Fruit fly (Drosophila melanogaster) whole organism, wandering third instar larva: ENCODE measurements around the gene KP78a.
A peak's percentile ranks its signal among the peaks of the same experiment; 100 is the strongest.

Experiments used
- Abd-B ChIP-seq: fragments of >200 bp; optimal IDR thresholded peaks from 2 replicates; lab custom pipeline; 2017; ENCODE audit warnings: missing biosample characterization, missing genetic modification characterization
- CG32264 ChIP-seq: fragments of 200-800 bp; sonication (Bioruptor generic); optimal IDR thresholded peaks from 2 replicates; lab custom pipeline; 2016; ENCODE audit warnings: missing biosample characterization, missing genetic modification characterization
- CG9705 ChIP-seq: fragments of 200-800 bp; sonication (Bioruptor generic); optimal IDR thresholded peaks from 2 replicates; lab custom pipeline; 2018; ENCODE audit warnings: missing biosample characterization, mild to moderate bottlenecking, missing genetic modification characterization
- CrebA ChIP-seq: fragments of 200-800 bp; sonication (Bioruptor generic); optimal IDR thresholded peaks from 2 replicates; lab custom pipeline; 2016; ENCODE audit warnings: missing biosample characterization, mild to moderate bottlenecking, missing genetic modification characterization, borderline replicate concordance
- Dfd ChIP-seq: fragments of >200 bp; optimal IDR thresholded peaks from 2 replicates; lab custom pipeline; 2017; ENCODE audit warnings: missing biosample characterization, missing genetic modification characterization
- Dif ChIP-seq: fragments of 200-275, 200-300 bp; sonication (Bioruptor generic); optimal IDR thresholded peaks from 2 replicates; lab custom pipeline; 2018; ENCODE audit warnings: missing biosample characterization, missing genetic modification characterization; ENCODE audit not compliant: partially characterized antibody
- HLH106 ChIP-seq: fragments of 200-800 bp; optimal IDR thresholded peaks from 3 replicates; lab custom pipeline; 2019; ENCODE audit warnings: missing biosample characterization, mild to moderate bottlenecking, missing genetic modification characterization, moderate library complexity
- Hnf4 ChIP-seq: fragments of 200-800 bp; sonication (Bioruptor generic); optimal IDR thresholded peaks from 2 replicates; lab custom pipeline; 2016; ENCODE audit warnings: missing biosample characterization, mild to moderate bottlenecking, missing genetic modification characterization
- Hr78 ChIP-seq: fragments of >200 bp; optimal IDR thresholded peaks from 2 replicates; lab custom pipeline; 2017; ENCODE audit warnings: missing biosample characterization, missing genetic modification characterization
- Hr83 ChIP-seq: fragments of 200-300 bp; sonication (Bioruptor generic); optimal IDR thresholded peaks from 2 replicates; lab custom pipeline; 2016; ENCODE audit warnings: missing biosample characterization, mild to moderate bottlenecking, missing genetic modification characterization, moderate library complexity; ENCODE audit not compliant: poor library complexity, severe bottlenecking
- Jra ChIP-seq: sonication (Bioruptor generic); optimal IDR thresholded peaks from 2 replicates; lab custom pipeline; 2016; ENCODE audit warnings: missing biosample characterization, missing genetic modification characterization
- Myc ChIP-seq: fragments of >200 bp; optimal IDR thresholded peaks from 2 replicates; lab custom pipeline; 2017
- N ChIP-seq: fragments of >200 bp; optimal IDR thresholded peaks from 2 replicates; lab custom pipeline; 2018; ENCODE audit warnings: missing biosample characterization, missing external identifiers, missing genetic modification characterization
- Rel ChIP-seq, 2 experiments: fragments of 200-800 bp; sonication (Bioruptor generic) in 1 of 2; optimal IDR thresholded peaks; 2 replicates in 1 of 2; 3 replicates in 1 of 2; lab custom pipeline; 2016 to 2019; ENCODE audit warnings: mild to moderate bottlenecking in 2 of 2, missing biosample characterization in 2 of 2, missing genetic modification characterization in 2 of 2, moderate library complexity in 1 of 2
- Sp1 ChIP-seq: fragments of 200-800 bp; sonication (Bioruptor generic); optimal IDR thresholded peaks from 3 replicates; lab custom pipeline; 2019; ENCODE audit warnings: missing biosample characterization, mild to moderate bottlenecking, missing genetic modification characterization, moderate library complexity
- Vsx2 ChIP-seq: fragments of 200-300, 225-300 bp; sonication (Bioruptor generic); optimal IDR thresholded peaks from 2 replicates; lab custom pipeline; 2018; ENCODE audit warnings: missing biosample characterization, missing genetic modification characterization; ENCODE audit not compliant: partially characterized antibody
- br ChIP-seq: fragments of 200-800 bp; sonication (Bioruptor generic); optimal IDR thresholded peaks from 2 replicates; lab custom pipeline; 2016; ENCODE audit warnings: missing biosample characterization, missing genetic modification characterization
- brk ChIP-seq: fragments of 200-800 bp; sonication (Bioruptor generic); optimal IDR thresholded peaks from 2 replicates; lab custom pipeline; 2016; ENCODE audit warnings: missing biosample characterization, mild to moderate bottlenecking, missing genetic modification characterization
- dmrt93B ChIP-seq: fragments of 200-800 bp; sonication (Bioruptor generic); optimal IDR thresholded peaks from 2 replicates; lab custom pipeline; 2018; ENCODE audit warnings: missing biosample characterization, mild to moderate bottlenecking, missing genetic modification characterization
- dsf ChIP-seq: sonication (Bioruptor generic); optimal IDR thresholded peaks from 2 replicates; lab custom pipeline; 2016; ENCODE audit warnings: missing biosample characterization, missing genetic modification characterization, borderline replicate concordance
- ey ChIP-seq: fragments of 200-800 bp; sonication (Bioruptor generic); optimal IDR thresholded peaks from 2 replicates; lab custom pipeline; 2016; ENCODE audit warnings: missing biosample characterization, missing genetic modification characterization
- fru ChIP-seq: fragments of 200-800 bp; sonication (Bioruptor generic); optimal IDR thresholded peaks from 3 replicates; lab custom pipeline; 2016; ENCODE audit warnings: missing biosample characterization, mild to moderate bottlenecking, missing genetic modification characterization
- h ChIP-seq: fragments of 200-800 bp; sonication (Bioruptor generic); optimal IDR thresholded peaks from 3 replicates; lab custom pipeline; 2016; ENCODE audit warnings: missing biosample characterization, mild to moderate bottlenecking, missing genetic modification characterization
- lola ChIP-seq: fragments of >200 bp; optimal IDR thresholded peaks from 2 replicates; lab custom pipeline; 2017; ENCODE audit warnings: missing biosample characterization, missing genetic modification characterization
- pan ChIP-seq: fragments of >200 bp; optimal IDR thresholded peaks from 2 replicates; lab custom pipeline; 2017
- psq ChIP-seq: fragments of 200-800 bp; sonication (Bioruptor generic); optimal IDR thresholded peaks from 3 replicates; lab custom pipeline; 2017; ENCODE audit warnings: missing biosample characterization, mild to moderate bottlenecking, missing genetic modification characterization, moderate library complexity
- sage ChIP-seq: fragments of 200-800 bp; sonication (Bioruptor generic); optimal IDR thresholded peaks from 2 replicates; lab custom pipeline; 2016; ENCODE audit warnings: missing biosample characterization, mild to moderate bottlenecking, missing genetic modification characterization
- sv ChIP-seq: fragments of 200-800 bp; sonication (Bioruptor generic); optimal IDR thresholded peaks from 3 replicates; lab custom pipeline; 2016; ENCODE audit warnings: missing biosample characterization, missing genetic modification characterization
- tai ChIP-seq: sonication (Bioruptor generic); optimal IDR thresholded peaks from 2 replicates; lab custom pipeline; 2016; ENCODE audit warnings: missing biosample characterization, missing genetic modification characterization
- woc ChIP-seq: sonication (Bioruptor generic); optimal IDR thresholded peaks from 2 replicates; lab custom pipeline; 2016; ENCODE audit warnings: missing biosample characterization, mild to moderate bottlenecking, missing genetic modification characterization

KP78a gene

dm6 chr3R:11392805-11393204 is 39.9 kb upstream of the KP78a start:
- peak; percentile 22 for TF ChIP-seq Dfd
- no peak for TF ChIP-seq HLH106

- TF ChIP-seq tai (GFP tag; lab: Kevin White, UChicago) = no peak
- no peak for TF ChIP-seq N (GFP tag; lab: Kevin White, UChicago)
- TF ChIP-seq CG9705 (GFP tag; lab: Kevin White, UChicago) = no peak
- TF ChIP-seq Dif = no peak
- no peak for TF ChIP-seq Vsx2 (GFP tag; lab: Kevin White, UChicago)
- no peak for TF ChIP-seq br (GFP tag; lab: Kevin White, UChicago)
- TF ChIP-seq Abd-B (GFP tag; lab: Kevin White, UChicago) = no peak
- TF ChIP-seq sage (GFP tag; lab: Kevin White, UChicago) = no peak
- no peak for TF ChIP-seq ey
- TF ChIP-seq Hr78 (GFP tag; lab: Kevin White, UChicago) = no peak
- TF ChIP-seq brk (GFP tag; lab: Kevin White, UChicago) = no peak
- TF ChIP-seq sv = no peak
Measured at dm6 chr3R:11378564-11379112, 25.7 kb upstream of the KP78a start.

DNA sequence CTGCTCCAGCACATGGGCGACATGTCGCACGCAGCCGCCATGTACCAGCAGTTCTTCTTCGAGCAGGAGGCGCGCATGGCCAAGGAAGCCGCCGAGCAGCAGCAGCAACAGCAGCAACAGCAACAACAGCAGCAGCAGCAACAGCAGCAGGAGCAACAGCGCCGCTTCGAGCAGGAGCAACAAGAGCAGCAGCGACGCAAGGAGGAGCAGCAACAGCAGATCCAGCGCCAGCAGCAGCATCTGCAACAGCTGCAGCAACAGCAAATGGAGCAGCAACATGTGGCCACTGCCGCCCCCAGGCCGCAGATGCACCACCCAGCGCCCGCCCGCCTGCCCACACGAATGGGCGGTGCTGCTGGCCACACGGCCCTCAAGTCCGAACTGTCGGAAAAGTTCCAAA is 22.2 kb upstream of the KP78a start:
- TF ChIP-seq h (GFP tag; lab: Kevin White, UChicago) (no peak), Dfd (peak; percentile 92)
- TF ChIP-seq, all 38 proteins: peak for 1

dm6 chr3R:11372053-11373016 is 19.4 kb upstream of the KP78a start:
- TF ChIP-seq psq (GFP tag; lab: Kevin White, UChicago) = peak; percentile 77
- peak; percentile 12 for TF ChIP-seq Rel (GFP tag; optimal IDR thresholded peaks at IDR 0.05; lab: Kevin White, UChicago)
- TF ChIP-seq Rel (tag; optimal IDR thresholded peaks at IDR 0.05; lab: Kevin White, UChicago) = no peak
- TF ChIP-seq Dfd = peak; percentile 91
- no peak for TF ChIP-seq sage (GFP tag; lab: Kevin White, UChicago)
- peak; percentile 10 for TF ChIP-seq Dif
- peak; percentile 8 for TF ChIP-seq Sp1
- TF ChIP-seq fru = peak; percentile 14
- no peak for TF ChIP-seq CrebA (GFP tag; lab: Kevin White, UChicago)

DNA sequence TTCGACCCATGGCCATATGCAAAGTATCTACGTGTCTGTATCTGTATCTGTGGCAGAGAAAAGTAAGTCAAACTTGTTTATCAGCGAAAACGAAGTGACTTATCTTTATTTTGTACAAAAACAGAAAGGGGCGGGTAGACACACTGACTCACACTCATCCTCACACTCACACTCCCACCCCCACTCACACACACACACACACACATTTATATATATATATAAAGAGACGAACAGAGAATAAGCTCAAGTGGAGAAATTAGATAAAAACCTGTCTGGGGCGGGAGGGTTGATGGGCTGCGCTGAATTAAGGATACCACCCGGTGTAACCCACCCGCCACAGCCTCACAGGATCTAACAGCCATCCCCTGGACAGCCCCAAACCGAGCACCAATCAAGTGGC is 17.9 kb upstream of the KP78a start:
- TF ChIP-seq CrebA (GFP tag; lab: Kevin White, UChicago) (no peak), dsf (GFP tag; lab: Kevin White, UChicago) (no peak)
- TF ChIP-seq, all 38 proteins: peak for 0

dm6 chr3R:11370333-11370732 is 17.4 kb upstream of the KP78a start:
- TF ChIP-seq dmrt93B (no peak), CrebA (GFP tag; lab: Kevin White, UChicago) (no peak), Hnf4 (no peak), CG9705 (GFP tag; lab: Kevin White, UChicago) (no peak), Abd-B (GFP tag; lab: Kevin White, UChicago) (no peak), Dif (no peak), dsf (GFP tag; lab: Kevin White, UChicago) (no peak), lola (GFP tag; lab: Kevin White, UChicago) (no peak), sv (no peak), psq (GFP tag; lab: Kevin White, UChicago) (no peak), Hr83 (GFP tag; lab: Kevin White, UChicago) (no peak), pan (lab: Kevin White, UChicago) (no peak), Vsx2 (GFP tag; lab: Kevin White, UChicago) (no peak), fru (no peak), h (GFP tag; lab: Kevin White, UChicago) (no peak), ey (no peak), Jra (no peak), woc (GFP tag; lab: Kevin White, UChicago) (no peak), Myc (lab: Kevin White, UChicago) (no peak), CG32264 (GFP tag; lab: Kevin White, UChicago) (no peak)
